Worm (Caenorhabditis elegans) whole organism, L2 larva: ENCODE data around the gene bmk-1.

ENCODE experiments used
- elt-1 ChIP-seq: fragments of 150-350 bp; optimal IDR thresholded peaks from 2 replicates; lab custom pipeline; 2014; ENCODE audit warnings: missing biosample characterization, missing genetic modification characterization
- nhr-237 ChIP-seq: fragments of 150-350 bp; optimal IDR thresholded peaks from 2 replicates; lab custom pipeline; 2014; ENCODE audit warnings: missing biosample characterization, missing genetic modification characterization

- TF ChIP-seq elt-1 (no peak), nhr-237 (tag; lab: Kevin White, UChicago) (no peak)
These were observed 8.1 kb downstream of the bmk-1 start for ce11 chrV:14448669-14449068.
